Worm (Caenorhabditis elegans) whole organism, L4 larva: ENCODE results near the gene C45G9.11.

Source experiments
- D1046.2 ChIP-seq: fragments of 200-800 bp; sonication (Bioruptor generic); IDR thresholded peaks from 2 replicates; pipeline ENCODE4 v1.3.6; 2022; ENCODE audit warnings: missing genetic modification characterization, missing compliant biosample characterization
- F26F4.8 ChIP-seq: fragments of 200-800 bp; sonication (Bioruptor generic); conservative IDR thresholded peaks from 2 replicates; pipeline ENCODE4 v1.3.6; 2022; ENCODE audit warnings: missing genetic modification characterization, missing compliant biosample characterization
- Y105C5A.15 ChIP-seq: fragments of 200-800 bp; sonication (Bioruptor generic); IDR thresholded peaks from 2 replicates; pipeline ENCODE4 v1.3.6; 2022; ENCODE audit warnings: missing genetic modification characterization, missing compliant biosample characterization
- Y5F2A.4 ChIP-seq: fragments of 200-800 bp; sonication (Bioruptor generic); optimal IDR thresholded peaks from 2 replicates; lab custom pipeline; 2018; ENCODE audit warnings: mild to moderate bottlenecking, missing genetic modification characterization, missing compliant biosample characterization
- ZK546.5 ChIP-seq, 2 experiments: sonication (generic microtip); optimal IDR thresholded peaks; 2 replicates each; lab custom pipeline; 2017; ENCODE audit warnings: missing biosample characterization in 2 of 2, missing genetic modification characterization in 2 of 2
- aha-1 ChIP-seq: fragments of 150-350 bp; peaks from one replicate; lab custom pipeline; 2014; ENCODE audit warnings: missing biosample characterization, missing genetic modification characterization
- arid-1 ChIP-seq: fragments of 200-800 bp; sonication (Bioruptor generic); conservative IDR thresholded peaks from 2 replicates; pipeline ENCODE4 v1.3.6; 2022; ENCODE audit warnings: missing genetic modification reagents, missing genetic modification characterization, missing compliant biosample characterization
- ceh-44 ChIP-seq: fragments of 200-800 bp; sonication (Bioruptor generic); IDR thresholded peaks from 2 replicates; pipeline ENCODE4 v1.3.6; 2022; ENCODE audit warnings: missing genetic modification reagents, missing genetic modification characterization, missing compliant biosample characterization
- ceh-82 ChIP-seq: sonication (generic microtip); optimal IDR thresholded peaks from 2 replicates; lab custom pipeline; 2017; ENCODE audit warnings: missing biosample characterization, missing genetic modification characterization
- cey-2 ChIP-seq: sonication (generic microtip); optimal IDR thresholded peaks from 3 replicates; lab custom pipeline; 2017; ENCODE audit warnings: missing genetic modification characterization, mild to moderate bottlenecking, missing compliant biosample characterization, antibody characterized with exemption, borderline replicate concordance; ENCODE audit not compliant: insufficient read depth
- daf-16 ChIP-seq, 3 experiments: sonication (generic microtip); optimal IDR thresholded peaks; 2 replicates each; lab custom pipeline; 2016 to 2017; ENCODE audit warnings: missing genetic modification characterization in 3 of 3, missing genetic modification reagents in 3 of 3, mild to moderate bottlenecking in 2 of 3, missing compliant biosample characterization in 2 of 3, missing biosample characterization in 1 of 3, moderate library complexity in 1 of 3
- dmd-6 ChIP-seq: fragments of 200-800 bp; sonication (Bioruptor generic); IDR thresholded peaks from 2 replicates; pipeline ENCODE4 v1.3.6; 2022; ENCODE audit warnings: missing genetic modification reagents, missing genetic modification characterization, missing compliant biosample characterization
- dmd-8 ChIP-seq: fragments of 200-800 bp; sonication (Bioruptor generic); IDR thresholded peaks from 2 replicates; pipeline ENCODE4 v1.3.6; 2022; ENCODE audit warnings: missing genetic modification characterization, missing compliant biosample characterization
- dpl-1 ChIP-seq: fragments of 150-350 bp; optimal IDR thresholded peaks from 2 replicates; lab custom pipeline; 2014; ENCODE audit warnings: missing biosample characterization, missing genetic modification reagents, missing genetic modification characterization
- egl-43 ChIP-seq: fragments of 200-800 bp; sonication (Bioruptor generic); IDR thresholded peaks from 2 replicates; pipeline ENCODE4 v1.3.6; 2022; ENCODE audit warnings: missing genetic modification reagents, missing genetic modification characterization, missing compliant biosample characterization
- hif-1 ChIP-seq, 2 experiments: sonication (generic microtip); optimal IDR thresholded peaks; 2 replicates each; lab custom pipeline; 2016 to 2017; ENCODE audit warnings: missing compliant biosample characterization in 2 of 2, missing genetic modification characterization in 2 of 2, missing genetic modification reagents in 2 of 2, missing genotype in 2 of 2, mild to moderate bottlenecking in 1 of 2
- hlh-11 ChIP-seq: fragments of 200-800 bp; sonication (Bioruptor generic); optimal IDR thresholded peaks from 2 replicates; lab custom pipeline; 2018; ENCODE audit warnings: mild to moderate bottlenecking, missing genetic modification characterization, missing compliant biosample characterization
- hmg-1.1 ChIP-seq: fragments of 200-800 bp; sonication (Bioruptor generic); IDR thresholded peaks from 2 replicates; pipeline ENCODE4 v1.3.6; 2022; ENCODE audit warnings: missing genetic modification reagents, missing genetic modification characterization, missing compliant biosample characterization
- lin-15B ChIP-seq: fragments of 150-350 bp; sonication (generic microtip); optimal IDR thresholded peaks from 3 replicates; lab custom pipeline; 2014; ENCODE audit warnings: missing biosample characterization, missing genetic modification characterization
- lin-38 ChIP-seq: fragments of 200-800 bp; sonication (Bioruptor generic); IDR thresholded peaks from 2 replicates; pipeline ENCODE4 v1.3.6; 2022; ENCODE audit warnings: missing genetic modification reagents, missing genetic modification characterization, missing compliant biosample characterization
- lsy-2 ChIP-seq, 2 experiments: fragments of 150-350 bp in 1 of 2; sonication (generic microtip) in 1 of 2; optimal IDR thresholded peaks; 2 replicates each; lab custom pipeline; 2014 to 2017; ENCODE audit warnings: missing biosample characterization in 2 of 2, missing genetic modification characterization in 2 of 2
- mdt-29 ChIP-seq: fragments of 200-800 bp; sonication (Bioruptor generic); IDR thresholded peaks from 2 replicates; pipeline ENCODE4 v1.3.6; 2022; ENCODE audit warnings: missing genetic modification reagents, missing genetic modification characterization, missing compliant biosample characterization
- mep-1 ChIP-seq: fragments of 150-350 bp; sonication (generic microtip); optimal IDR thresholded peaks from 3 replicates; lab custom pipeline; 2014; ENCODE audit warnings: missing biosample characterization, missing genetic modification characterization
- mes-2 ChIP-seq: sonication (generic microtip); optimal IDR thresholded peaks from 2 replicates; lab custom pipeline; 2016; ENCODE audit warnings: missing genotype, mild to moderate bottlenecking, missing genetic modification characterization, missing compliant biosample characterization; ENCODE audit not compliant: poor library complexity, severe bottlenecking
- nhr-111 ChIP-seq: fragments of 200-800 bp; sonication (Bioruptor generic); optimal IDR thresholded peaks from 2 replicates; lab custom pipeline; 2018; ENCODE audit warnings: mild to moderate bottlenecking, missing genetic modification characterization, missing compliant biosample characterization
- nhr-28 ChIP-seq: fragments of 150-350 bp; optimal IDR thresholded peaks from 2 replicates; lab custom pipeline; 2014; ENCODE audit warnings: missing biosample characterization, missing genetic modification characterization
- nhr-6 ChIP-seq: fragments of 150-350 bp; optimal IDR thresholded peaks from 2 replicates; lab custom pipeline; 2014; ENCODE audit warnings: missing biosample characterization, missing genetic modification characterization
- nhr-77 ChIP-seq: fragments of 150-350 bp; optimal IDR thresholded peaks from 2 replicates; lab custom pipeline; 2014; ENCODE audit warnings: missing biosample characterization, missing genetic modification characterization
- pha-4 ChIP-seq, 2 experiments: fragments of 150-350 bp in 1 of 2; fragments of 200-800 bp in 1 of 2; sonication (Bioruptor generic) in 1 of 2; IDR thresholded peaks in 1 of 2; optimal IDR thresholded peaks in 1 of 2; 2 replicates each; pipeline versions ENCODE4 v1.3.6 to Lab custom; 2014 to 2022; ENCODE audit warnings: missing genetic modification characterization in 2 of 2, missing genetic modification reagents in 2 of 2, missing biosample characterization in 1 of 2, missing compliant biosample characterization in 1 of 2
- pqm-1 ChIP-seq: sonication (generic microtip); optimal IDR thresholded peaks from 2 replicates; lab custom pipeline; 2017; ENCODE audit warnings: missing biosample characterization, missing genetic modification characterization
- saeg-2 ChIP-seq: fragments of 200-800 bp; sonication (Bioruptor generic); IDR thresholded peaks from 2 replicates; pipeline ENCODE4 v1.3.6; 2022; ENCODE audit warnings: missing genetic modification reagents, missing genetic modification characterization, missing compliant biosample characterization
- set-16 ChIP-seq: fragments of 200-800 bp; sonication (Bioruptor generic); IDR thresholded peaks from 2 replicates; pipeline ENCODE4 v1.3.6; 2022; ENCODE audit warnings: missing genetic modification reagents, missing genetic modification characterization, missing compliant biosample characterization
- snpc-4 ChIP-seq: fragments of 150-350 bp; optimal IDR thresholded peaks from 2 replicates; lab custom pipeline; 2014; ENCODE audit warnings: missing biosample characterization, missing genetic modification characterization
- unc-130 ChIP-seq: sonication (generic microtip); optimal IDR thresholded peaks from 2 replicates; lab custom pipeline; 2016; ENCODE audit warnings: missing genetic modification reagents, missing genetic modification characterization, missing compliant biosample characterization
- unc-62 ChIP-seq, 3 experiments: fragments of 150-350 bp in 1 of 3; sonication (generic microtip); optimal IDR thresholded peaks in 2 of 3; peaks in 1 of 3; 1 replicate in 1 of 3; 2 replicates in 2 of 3; lab custom pipeline; 2014 to 2017; ENCODE audit warnings: missing biosample characterization in 3 of 3, missing genetic modification characterization in 3 of 3, missing genetic modification reagents in 3 of 3, missing genotype in 1 of 3

C45G9.11 gene

DNA sequence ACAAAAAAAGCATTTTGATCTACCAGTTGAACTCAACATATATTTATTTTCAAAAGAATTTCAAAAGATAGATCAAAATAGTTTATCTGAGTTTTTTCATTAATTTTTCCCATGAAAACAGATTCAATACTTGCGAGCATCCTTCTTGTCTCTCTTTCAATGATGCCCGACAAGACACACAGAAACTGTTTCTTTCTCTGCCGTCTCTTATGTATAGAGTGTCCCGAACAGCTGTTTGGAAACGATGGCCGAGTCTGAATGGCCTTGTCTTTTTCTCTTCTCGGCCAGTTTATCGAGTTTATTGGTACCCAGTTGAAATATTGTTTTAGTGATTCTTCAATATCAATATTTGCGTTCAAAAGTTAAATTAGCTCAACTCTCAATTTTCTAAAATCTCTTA is 40.2 kb upstream of the C45G9.11 start (continued):
- no peak for TF ChIP-seq pha-4 (GFP tag; IDR thresholded peaks at IDR 0.05; lab: Robert Waterston, UW)
- TF ChIP-seq pha-4 (tag; optimal IDR thresholded peaks at IDR 0.05; lab: Kevin White, UChicago) = peak; percentile 60
- TF ChIP-seq dmd-6 = peak; percentile 35; the same call in 1 of the 2 replicates
- TF ChIP-seq lin-15B = peak; percentile 35

DNA sequence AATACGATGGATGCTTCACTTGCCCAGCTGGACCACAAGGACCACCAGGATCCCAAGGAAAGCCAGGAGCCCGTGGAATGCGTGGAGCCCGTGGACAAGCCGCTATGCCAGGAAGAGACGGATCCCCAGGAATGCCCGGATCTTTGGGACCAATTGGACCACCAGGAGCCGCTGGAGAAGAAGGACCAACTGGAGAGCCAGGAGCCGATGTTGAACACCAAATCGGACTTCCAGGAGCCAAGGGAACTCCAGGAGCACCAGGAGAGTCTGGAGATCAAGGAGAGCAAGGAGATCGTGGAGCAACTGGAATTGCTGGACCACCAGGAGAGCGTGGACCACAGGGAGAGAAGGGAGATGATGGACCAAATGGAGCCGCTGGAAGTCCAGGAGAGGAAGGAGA is 39.4 kb upstream of the C45G9.11 start:
- TF ChIP-seq set-16 (GFP tag; lab: Robert Waterston, UW) (peak; percentile 89), egl-43 (GFP tag; lab: Robert Waterston, UW) (no peak)
- TF ChIP-seq, all 104 proteins: peak for 1

DNA sequence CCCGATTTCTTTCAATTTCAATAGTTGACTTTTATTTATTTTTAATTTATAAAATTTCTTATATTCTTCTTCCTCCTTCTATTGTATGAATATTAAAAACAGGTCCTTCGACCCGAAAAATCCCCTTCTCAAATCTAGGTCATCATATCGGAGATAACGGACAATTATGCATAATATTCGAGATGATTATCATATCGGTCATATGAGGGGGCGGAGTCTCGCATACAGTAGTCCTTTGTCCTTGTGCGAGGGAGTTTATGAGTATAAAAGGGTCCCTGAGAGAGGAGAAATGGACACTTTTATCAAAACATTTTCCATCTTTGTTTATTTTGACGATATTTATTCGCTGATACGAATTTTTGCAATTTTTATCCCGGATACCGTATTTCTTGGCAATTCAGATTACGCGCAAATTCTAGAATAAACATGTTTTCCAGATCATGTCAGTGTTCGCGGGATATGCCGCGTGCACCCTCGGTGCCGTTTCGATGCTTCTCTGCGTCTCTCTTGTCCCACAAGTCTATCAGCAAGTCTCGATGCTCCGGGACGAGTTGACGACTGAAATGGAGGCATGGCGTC is 38.5 kb upstream of the C45G9.11 start, which contains the start of gene dpy-17:
TSS of gene dpy-17 (plus strand) at position 438 of the 579 bp plus-strand sequence.
- no peak for TF ChIP-seq cey-2 (tag; lab: Kevin White, UChicago)
- TF ChIP-seq arid-1 (GFP tag; lab: Robert Waterston, UW) = no peak
- no peak for TF ChIP-seq ceh-82 (tag; lab: Kevin White, UChicago)
- TF ChIP-seq nhr-111 (GFP tag; lab: Kevin White, UChicago) = no peak
- no peak for TF ChIP-seq F26F4.8 (GFP tag; lab: Robert Waterston, UW)

DNA sequence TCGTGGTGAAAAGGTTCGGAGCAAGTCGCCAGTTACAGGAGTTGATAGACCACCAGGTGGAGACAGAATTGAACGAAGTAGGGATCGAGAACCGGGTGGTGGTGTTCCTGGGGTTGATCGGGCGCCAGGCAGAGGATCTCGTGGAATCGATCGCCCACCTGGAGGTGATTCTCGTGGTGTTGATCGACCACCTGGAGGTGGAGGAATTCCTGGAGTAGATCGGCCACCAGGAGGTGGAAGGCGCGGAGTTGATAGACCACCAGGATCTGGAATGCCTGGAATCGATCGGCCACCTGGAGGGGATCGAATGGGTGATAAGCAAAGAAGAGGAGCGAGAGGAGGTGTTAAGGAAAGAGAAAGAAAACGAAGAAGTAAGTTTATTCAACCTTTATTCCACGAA is 37.0 kb upstream of the C45G9.11 start:
- TF ChIP-seq Y105C5A.15 (GFP tag; lab: Robert Waterston, UW) = no peak
- TF ChIP-seq Y5F2A.4 (GFP tag; lab: Kevin White, UChicago) = no peak
- no peak for TF ChIP-seq pqm-1
- peak; percentile 87 for TF ChIP-seq set-16 (GFP tag; lab: Robert Waterston, UW)
- TF ChIP-seq hmg-1.1 = no peak
- no peak for TF ChIP-seq nhr-6 (tag; lab: Kevin White, UChicago)
- 0 out of 2 replicates have a peak, but pooled peaks have one; percentile 45 for TF ChIP-seq dmd-8 (GFP tag; lab: Robert Waterston, UW)
- no peak for TF ChIP-seq D1046.2 (GFP tag; lab: Robert Waterston, UW)

DNA sequence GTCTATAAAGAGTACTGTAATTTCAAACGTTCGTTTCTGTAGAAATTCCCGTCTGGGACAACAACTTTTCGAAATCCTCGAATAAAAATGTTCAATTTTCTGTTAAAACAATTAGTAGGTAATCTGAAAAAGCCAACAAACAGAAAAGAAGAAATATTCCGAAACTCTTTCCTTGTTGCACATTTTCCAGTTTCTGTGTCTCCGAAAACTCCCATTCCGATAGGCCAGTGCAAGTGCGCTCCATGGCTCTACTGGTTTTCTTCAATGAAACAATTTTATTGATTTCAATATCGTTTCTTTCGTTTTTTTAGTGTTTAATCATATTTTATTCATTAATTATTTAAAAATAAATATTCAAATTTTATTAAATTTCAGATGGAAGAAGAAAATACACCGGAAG is 34.1 kb upstream of the C45G9.11 start, which contains the start of gene F54D8.6:
TSS of gene F54D8.6 (plus strand) at position 370 of the 400 bp plus-strand sequence.
- peak; percentile 91 for TF ChIP-seq lin-38 (GFP tag; lab: Robert Waterston, UW)
- TF ChIP-seq saeg-2 = no peak
- no peak for TF ChIP-seq daf-16 (GFP tag; optimal IDR thresholded peaks at IDR 0.05; lab: Kevin White, UChicago)
- peak; percentile 4 for TF ChIP-seq daf-16 (tag; optimal IDR thresholded peaks at IDR 0.05; lab: Kevin White, UChicago)
- TF ChIP-seq unc-130 (GFP tag; lab: Kevin White, UChicago) = peak; percentile 10
- TF ChIP-seq lsy-2 (tag; optimal IDR thresholded peaks at IDR 0.05; lab: Kevin White, UChicago) = peak in 1 of 2 experiments; percentile 63
- peak; percentile 40 for TF ChIP-seq aha-1 (tag; lab: Kevin White, UChicago)
- TF ChIP-seq ceh-44 = no peak
- peak; percentile 5 for TF ChIP-seq hlh-11 (tag; lab: Kevin White, UChicago)
- peak; percentile 18 for TF ChIP-seq nhr-28 (tag; lab: Kevin White, UChicago)
- TF ChIP-seq mes-2 (tag; lab: Kevin White, UChicago) = peak; percentile 93
- peak in 1 of 2 experiments; percentile 4 for TF ChIP-seq hif-1 (tag; optimal IDR thresholded peaks at IDR 0.05; lab: Kevin White, UChicago)
- peak in 1 of 2 experiments; percentile 60 for TF ChIP-seq unc-62 (GFP tag; optimal IDR thresholded peaks at IDR 0.05 in 1 of 2; lab: Kevin White, UChicago)
- TF ChIP-seq unc-62 (tag; optimal IDR thresholded peaks at IDR 0.05; lab: Kevin White, UChicago) = no peak
- TF ChIP-seq snpc-4 (tag; lab: Kevin White, UChicago) = no peak
- TF ChIP-seq dpl-1 = peak; percentile 40
- TF ChIP-seq ZK546.5 (tag; optimal IDR thresholded peaks at IDR 0.05; lab: Kevin White, UChicago) = no peak
- TF ChIP-seq mdt-29 (GFP tag; lab: Robert Waterston, UW) = no peak
- peak; percentile 21 for TF ChIP-seq nhr-77 (tag; lab: Kevin White, UChicago)
- peak; percentile 35 for TF ChIP-seq mep-1 (tag; lab: Kevin White, UChicago)
- TF ChIP-seq, all 104 proteins: peak for 13
